Worm (Caenorhabditis elegans) whole organism, late embryonic: ENCODE data around the gene sulp-3.

Source experiments
- C38D4.7 ChIP-seq: fragments of 200-800 bp; sonication (Bioruptor generic); optimal IDR thresholded peaks from 2 replicates; lab custom pipeline; 2018; ENCODE audit warnings: mild to moderate bottlenecking, missing genetic modification characterization, moderate library complexity, missing compliant biosample characterization
- T23F11.4 ChIP-seq: fragments of 200-800 bp; sonication (Bioruptor generic); optimal IDR thresholded peaks from 2 replicates; lab custom pipeline; 2018; ENCODE audit warnings: mild to moderate bottlenecking, missing genetic modification characterization, missing compliant biosample characterization
- Y22D7AL.16 ChIP-seq: sonication (generic microtip); optimal IDR thresholded peaks from 2 replicates; lab custom pipeline; 2016; ENCODE audit warnings: missing genetic modification characterization, missing compliant biosample characterization
- ama-1 ChIP-seq: fragments of 150-350 bp; optimal IDR thresholded peaks from 2 replicates; lab custom pipeline; 2014
- ceh-14 ChIP-seq: sonication (generic microtip); optimal IDR thresholded peaks from 2 replicates; lab custom pipeline; 2016; ENCODE audit warnings: missing genotype, missing genetic modification characterization, missing compliant biosample characterization
- ceh-18 ChIP-seq: sonication (generic microtip); optimal IDR thresholded peaks from 2 replicates; lab custom pipeline; 2016; ENCODE audit warnings: missing genetic modification characterization, missing compliant biosample characterization
- ceh-19 ChIP-seq: fragments of 200-800 bp; sonication (Bioruptor generic); optimal IDR thresholded peaks from 2 replicates; lab custom pipeline; 2018; ENCODE audit warnings: mild to moderate bottlenecking, missing genetic modification characterization, missing compliant biosample characterization
- ceh-2 ChIP-seq: sonication (generic microtip); optimal IDR thresholded peaks from 2 replicates; lab custom pipeline; 2016; ENCODE audit warnings: missing genotype, missing genetic modification characterization, missing compliant biosample characterization
- ceh-22 ChIP-seq: sonication (generic microtip); optimal IDR thresholded peaks from 2 replicates; lab custom pipeline; 2017; ENCODE audit warnings: missing biosample characterization, missing genetic modification characterization
- ceh-30 ChIP-seq: fragments of 150-350 bp; optimal IDR thresholded peaks from 2 replicates; lab custom pipeline; 2014; ENCODE audit warnings: missing biosample characterization, missing genetic modification characterization
- ceh-34 ChIP-seq: sonication (generic microtip); optimal IDR thresholded peaks from 2 replicates; lab custom pipeline; 2016; ENCODE audit warnings: mild to moderate bottlenecking, missing genetic modification characterization, missing compliant biosample characterization
- ceh-45 ChIP-seq: fragments of 200-800 bp; sonication (Bioruptor generic); IDR thresholded peaks from 2 replicates; pipeline ENCODE4 v1.3.6; 2022; ENCODE audit warnings: missing genetic modification reagents, missing genetic modification characterization, missing compliant biosample characterization
- ceh-48 ChIP-seq: sonication (generic microtip); optimal IDR thresholded peaks from 2 replicates; lab custom pipeline; 2016; ENCODE audit warnings: missing genetic modification characterization, inconsistent platforms, missing compliant biosample characterization
- ceh-9 ChIP-seq: sonication (generic microtip); optimal IDR thresholded peaks from 2 replicates; lab custom pipeline; 2016; ENCODE audit warnings: mild to moderate bottlenecking, missing genetic modification characterization, inconsistent platforms, missing compliant biosample characterization
- che-1 ChIP-seq: sonication (generic microtip); optimal IDR thresholded peaks from 2 replicates; lab custom pipeline; 2016; ENCODE audit warnings: mild to moderate bottlenecking, missing genetic modification characterization, missing compliant biosample characterization
- elt-2 ChIP-seq: sonication (generic microtip); optimal IDR thresholded peaks from 2 replicates; lab custom pipeline; 2016; ENCODE audit warnings: missing genetic modification reagents, missing genetic modification characterization, missing compliant biosample characterization
- ets-4 ChIP-seq: sonication (generic microtip); optimal IDR thresholded peaks from 2 replicates; lab custom pipeline; 2016; ENCODE audit warnings: missing genetic modification characterization, missing compliant biosample characterization
- eyg-1 ChIP-seq: sonication (generic microtip); optimal IDR thresholded peaks from 2 replicates; lab custom pipeline; 2016; ENCODE audit warnings: missing genotype, missing genetic modification characterization, missing compliant biosample characterization
- fax-1 ChIP-seq: sonication (generic microtip); optimal IDR thresholded peaks from 2 replicates; lab custom pipeline; 2016; ENCODE audit warnings: missing genotype, missing genetic modification characterization, missing compliant biosample characterization
- fkh-6 ChIP-seq: sonication (generic microtip); optimal IDR thresholded peaks from 2 replicates; lab custom pipeline; 2016; ENCODE audit warnings: missing genetic modification characterization, missing compliant biosample characterization
- gmeb-2 ChIP-seq: sonication (generic microtip); optimal IDR thresholded peaks from 2 replicates; lab custom pipeline; 2016; ENCODE audit warnings: missing genetic modification characterization, inconsistent platforms, missing compliant biosample characterization
- hlh-8 ChIP-seq: sonication (generic microtip); optimal IDR thresholded peaks from 2 replicates; lab custom pipeline; 2016; ENCODE audit warnings: missing genotype, missing genetic modification characterization, missing compliant biosample characterization
- nhr-11 ChIP-seq: fragments of 150-350 bp; optimal IDR thresholded peaks from 2 replicates; lab custom pipeline; 2014; ENCODE audit warnings: missing biosample characterization, missing genetic modification characterization
- npax-4 ChIP-seq: sonication (generic microtip); optimal IDR thresholded peaks from 2 replicates; lab custom pipeline; 2016; ENCODE audit warnings: missing genetic modification characterization, missing compliant biosample characterization
- odd-2 ChIP-seq: sonication (generic microtip); optimal IDR thresholded peaks from 2 replicates; lab custom pipeline; 2017; ENCODE audit warnings: antibody characterized with exemption, mild to moderate bottlenecking, missing genetic modification characterization, missing compliant biosample characterization
- pag-3 ChIP-seq: sonication (generic microtip); optimal IDR thresholded peaks from 2 replicates; lab custom pipeline; 2016; ENCODE audit warnings: missing compliant biosample characterization, missing genetic modification characterization, borderline replicate concordance
- pat-9 ChIP-seq: fragments of 200-800 bp; sonication (Bioruptor generic); optimal IDR thresholded peaks from 2 replicates; lab custom pipeline; 2018; ENCODE audit warnings: mild to moderate bottlenecking, missing genetic modification characterization, moderate library complexity, missing compliant biosample characterization
- pax-1 ChIP-seq: fragments of 150-350 bp; optimal IDR thresholded peaks from 2 replicates; lab custom pipeline; 2014; ENCODE audit warnings: missing biosample characterization, missing genetic modification characterization
- pha-2 ChIP-seq: sonication (generic microtip); optimal IDR thresholded peaks from 2 replicates; lab custom pipeline; 2017; ENCODE audit warnings: mild to moderate bottlenecking, missing genetic modification characterization, missing compliant biosample characterization
- pqm-1 ChIP-seq: sonication (generic microtip); optimal IDR thresholded peaks from 2 replicates; lab custom pipeline; 2016; ENCODE audit warnings: missing genetic modification characterization, missing compliant biosample characterization
- pros-1 ChIP-seq: fragments of 150-350 bp; optimal IDR thresholded peaks from 2 replicates; lab custom pipeline; 2014; ENCODE audit warnings: missing biosample characterization, missing genetic modification reagents, missing genetic modification characterization
- ref-2 ChIP-seq: sonication (generic microtip); optimal IDR thresholded peaks from 2 replicates; lab custom pipeline; 2016; ENCODE audit warnings: missing genetic modification characterization, missing compliant biosample characterization
- rnt-1 ChIP-seq: sonication (generic microtip); optimal IDR thresholded peaks from 2 replicates; lab custom pipeline; 2016; ENCODE audit warnings: missing genetic modification characterization, missing compliant biosample characterization
- sox-4 ChIP-seq: sonication (generic microtip); optimal IDR thresholded peaks from 2 replicates; lab custom pipeline; 2017; ENCODE audit warnings: mild to moderate bottlenecking, missing genetic modification characterization, inconsistent platforms, missing compliant biosample characterization
- syd-9 ChIP-seq: sonication (generic microtip); optimal IDR thresholded peaks from 2 replicates; lab custom pipeline; 2016; ENCODE audit warnings: mild to moderate bottlenecking, missing genetic modification characterization, moderate library complexity, missing compliant biosample characterization
- tbx-2 ChIP-seq: sonication (generic microtip); optimal IDR thresholded peaks from 2 replicates; lab custom pipeline; 2016; ENCODE audit warnings: missing genetic modification characterization, missing compliant biosample characterization
- ttx-3 ChIP-seq: sonication (generic microtip); optimal IDR thresholded peaks from 2 replicates; lab custom pipeline; 2016; ENCODE audit warnings: missing genetic modification reagents, missing genetic modification characterization, missing compliant biosample characterization
- unc-3 ChIP-seq, 2 experiments: fragments of 200-800 bp in 1 of 2; sonication (Bioruptor generic) in 1 of 2; sonication (generic microtip) in 1 of 2; conservative IDR thresholded peaks in 1 of 2; optimal IDR thresholded peaks in 1 of 2; 2 replicates each; pipeline versions ENCODE4 v1.3.6 to Lab custom; 2016 to 2022; ENCODE audit warnings: missing compliant biosample characterization in 2 of 2, missing genetic modification characterization in 2 of 2, missing genetic modification reagents in 1 of 2
- unc-42 ChIP-seq: sonication (generic microtip); optimal IDR thresholded peaks from 2 replicates; lab custom pipeline; 2016; ENCODE audit warnings: missing genotype, missing genetic modification characterization, missing compliant biosample characterization
- unc-55 ChIP-seq: sonication (generic microtip); optimal IDR thresholded peaks from 2 replicates; lab custom pipeline; 2017; ENCODE audit warnings: missing biosample characterization, missing genetic modification reagents, missing genetic modification characterization
- unc-86 ChIP-seq: sonication (generic microtip); optimal IDR thresholded peaks from 2 replicates; lab custom pipeline; 2016; ENCODE audit warnings: missing genetic modification characterization, missing compliant biosample characterization
- zip-5 ChIP-seq: sonication (generic microtip); optimal IDR thresholded peaks from 2 replicates; lab custom pipeline; 2016; ENCODE audit warnings: missing genetic modification characterization, missing compliant biosample characterization

Gene sulp-3

ce11 chrX:8404308-8405085 is 3.7 kb downstream of the sulp-3 start (continued):
- TF ChIP-seq ets-4 (tag; lab: Kevin White, UChicago) (peak; percentile 87), ref-2 (tag; lab: Kevin White, UChicago) (peak; percentile 96), unc-42 (tag; lab: Kevin White, UChicago) (peak; percentile 87), ttx-3 (peak; percentile 93), elt-2 (tag; lab: Kevin White, UChicago) (peak; percentile 97), pha-2 (tag; lab: Kevin White, UChicago) (peak; percentile 95), pqm-1 (tag; lab: Kevin White, UChicago) (peak; percentile 88), fax-1 (tag; lab: Kevin White, UChicago) (peak; percentile 90), ceh-34 (tag; lab: Kevin White, UChicago) (peak; percentile 98), pax-1 (tag; lab: Kevin White, UChicago) (no peak), syd-9 (peak; percentile 97), unc-55 (peak; percentile 95), gmeb-2 (tag; lab: Kevin White, UChicago) (peak; percentile 92), sox-4 (tag; lab: Kevin White, UChicago) (peak; percentile 96), rnt-1 (tag; lab: Kevin White, UChicago) (peak; percentile 98), pag-3 (tag; lab: Kevin White, UChicago) (peak; percentile 46), T23F11.4 (GFP tag; lab: Kevin White, UChicago) (peak; percentile 96), odd-2 (peak; percentile 76), ceh-14 (tag; lab: Kevin White, UChicago) (peak; percentile 96), eyg-1 (peak; percentile 95), ceh-2 (tag; lab: Kevin White, UChicago) (peak; percentile 92), hlh-8 (tag; lab: Kevin White, UChicago) (peak; percentile 92), ceh-22 (tag; lab: Kevin White, UChicago) (peak; percentile 49), ceh-45 (GFP tag; lab: Robert Waterston, UW) (peak; percentile 98), unc-86 (tag; lab: Kevin White, UChicago) (peak; percentile 95), nhr-11 (tag; lab: Kevin White, UChicago) (no peak), che-1 (tag; lab: Kevin White, UChicago) (peak; percentile 93), npax-4 (peak; percentile 91), pros-1 (tag; lab: Kevin White, UChicago) (peak; percentile 67), ceh-9 (tag; lab: Kevin White, UChicago) (peak; percentile 92), ceh-30 (tag; lab: Kevin White, UChicago) (peak; percentile 85), ceh-19 (GFP tag; lab: Kevin White, UChicago) (peak; percentile 97), tbx-2 (peak; percentile 98)

- TF ChIP-seq C38D4.7 (GFP tag; lab: Kevin White, UChicago), result no peak
- TF ChIP-seq Y22D7AL.16 (tag; lab: Kevin White, UChicago), result no peak
- no peak for TF ChIP-seq ceh-30 (tag; lab: Kevin White, UChicago)
Measured at ce11 chrX:8394279-8394678, 13.9 kb downstream of the sulp-3 start.

ce11 chrX:8392539-8392996 is 15.6 kb downstream of the sulp-3 start, which contains the start of gene wrk-1:
TSS of gene wrk-1 (minus strand) at chrX:8392589.
- TF ChIP-seq ceh-18 (tag; lab: Kevin White, UChicago) (no peak), unc-55 (no peak)

- TF ChIP-seq pros-1 (tag; lab: Kevin White, UChicago) (no peak), eyg-1 (no peak), ceh-48 (tag; lab: Kevin White, UChicago) (no peak), ceh-2 (tag; lab: Kevin White, UChicago) (no peak), fkh-6 (tag; lab: Kevin White, UChicago) (no peak), ceh-18 (tag; lab: Kevin White, UChicago) (no peak), ama-1 (lab: Kevin White, UChicago) (no peak), nhr-11 (tag; lab: Kevin White, UChicago) (no peak), ceh-22 (tag; lab: Kevin White, UChicago) (no peak), pax-1 (tag; lab: Kevin White, UChicago) (no peak), zip-5 (tag; lab: Kevin White, UChicago) (no peak), pha-2 (tag; lab: Kevin White, UChicago) (no peak), unc-3 (GFP tag; conservative IDR thresholded peaks at IDR 0.05; lab: Robert Waterston, UW) (no peak), unc-3 (tag; optimal IDR thresholded peaks at IDR 0.05; lab: Kevin White, UChicago) (no peak), T23F11.4 (GFP tag; lab: Kevin White, UChicago) (no peak), pat-9 (tag; lab: Kevin White, UChicago) (no peak), hlh-8 (tag; lab: Kevin White, UChicago) (no peak)
Measured at ce11 chrX:8391505-8391904, 16.7 kb downstream of the sulp-3 start.
